Fruit fly (Drosophila melanogaster) whole organism, embryonic: Measurements from ENCODE around the gene CG42699.
A peak's percentile ranks its signal among the peaks of the same experiment; 100 is the strongest.

ENCODE experiments used
- CG10274 ChIP-seq: fragments of 200-800 bp; sonication (Bioruptor generic); optimal IDR thresholded peaks from 3 replicates; lab custom pipeline; 2017; ENCODE audit warnings: missing biosample characterization, mild to moderate bottlenecking, missing genetic modification characterization
- CG16813 ChIP-seq: fragments of 200-800 bp; sonication (Bioruptor generic); IDR thresholded peaks from 3 replicates; pipeline ENCODE4 v1.3.6; 2022; ENCODE audit warnings: missing biosample characterization, missing genetic modification characterization; ENCODE audit not compliant: partially characterized antibody
- CG17328 ChIP-seq: fragments of 200-800 bp; sonication (Bioruptor generic); IDR thresholded peaks from 2 replicates; pipeline ENCODE4 v1.3.6; 2022; ENCODE audit warnings: missing biosample characterization, missing genetic modification characterization
- CG17385 ChIP-seq: fragments of 200-800 bp; sonication (Bioruptor generic); optimal IDR thresholded peaks from 3 replicates; lab custom pipeline; 2018; ENCODE audit warnings: missing biosample characterization, mild to moderate bottlenecking, missing genetic modification characterization
- CG18619 ChIP-seq: fragments of 200-800 bp; sonication (Bioruptor generic); optimal IDR thresholded peaks from 3 replicates; lab custom pipeline; 2017; ENCODE audit warnings: missing biosample characterization, mild to moderate bottlenecking, missing genetic modification characterization
- CG30020 ChIP-seq: fragments of 200-800 bp; optimal IDR thresholded peaks from 2 replicates; lab custom pipeline; 2019; ENCODE audit warnings: missing biosample characterization, mild to moderate bottlenecking, missing genetic modification characterization, moderate library complexity
- CG30403 ChIP-seq: fragments of 200-800 bp; sonication (Bioruptor generic); optimal IDR thresholded peaks from 3 replicates; lab custom pipeline; 2016; ENCODE audit warnings: missing biosample characterization, missing genetic modification characterization
- CG33557 ChIP-seq: fragments of 200-800 bp; sonication (Bioruptor generic); optimal IDR thresholded peaks from 2 replicates; lab custom pipeline; 2019; ENCODE audit warnings: missing biosample characterization, mild to moderate bottlenecking, missing genetic modification characterization, moderate library complexity
- CG3847 ChIP-seq: fragments of 200-800 bp; sonication (Bioruptor generic); IDR thresholded peaks from 2 replicates; pipeline ENCODE4 v1.3.6; 2022; ENCODE audit warnings: missing biosample characterization, missing genetic modification characterization
- CG4820 ChIP-seq: fragments of 200-800 bp; sonication (Bioruptor generic); optimal IDR thresholded peaks from 3 replicates; lab custom pipeline; 2016; ENCODE audit warnings: missing biosample characterization, missing genetic modification characterization
- CG6175 ChIP-seq: fragments of 200-800 bp; sonication (Bioruptor generic); IDR thresholded peaks from 3 replicates; pipeline ENCODE4 v1.3.6; 2022; ENCODE audit warnings: missing biosample characterization, missing genetic modification characterization
- CG6765 ChIP-seq: fragments of 200-800 bp; sonication (Bioruptor generic); optimal IDR thresholded peaks from 3 replicates; lab custom pipeline; 2017; ENCODE audit warnings: missing biosample characterization, mild to moderate bottlenecking, missing genetic modification characterization
- CG8765 ChIP-seq: fragments of 200-800 bp; sonication (Bioruptor generic); IDR thresholded peaks from 2 replicates; pipeline ENCODE4 v1.3.6; 2022; ENCODE audit warnings: missing biosample characterization, missing genetic modification characterization
- CG9609 ChIP-seq: fragments of 200-800 bp; sonication (Bioruptor generic); optimal IDR thresholded peaks from 3 replicates; lab custom pipeline; 2016; ENCODE audit warnings: missing biosample characterization, missing genetic modification characterization
- ERR ChIP-seq: fragments of 200-800 bp; sonication (Bioruptor generic); optimal IDR thresholded peaks from 2 replicates; lab custom pipeline; 2016; ENCODE audit warnings: missing biosample characterization, missing genetic modification characterization
- Fer3 ChIP-seq: fragments of 200-800 bp; sonication (Bioruptor generic); optimal IDR thresholded peaks from 2 replicates; lab custom pipeline; 2018; ENCODE audit warnings: missing biosample characterization, mild to moderate bottlenecking, missing genetic modification characterization, moderate library complexity
- Hr51 ChIP-seq, 2 experiments: fragments of 200-800 bp; sonication (Bioruptor generic); optimal IDR thresholded peaks; 2 replicates in 1 of 2; 3 replicates in 1 of 2; lab custom pipeline; 2016 to 2018; ENCODE audit warnings: missing biosample characterization in 2 of 2, missing genetic modification characterization in 2 of 2, mild to moderate bottlenecking in 1 of 2, moderate library complexity in 1 of 2
- Max ChIP-seq: fragments of 200-800 bp; sonication (Bioruptor generic); optimal IDR thresholded peaks from 2 replicates; lab custom pipeline; 2016; ENCODE audit warnings: missing biosample characterization, mild to moderate bottlenecking, missing genetic modification characterization
- NK7.1 ChIP-seq: fragments of 200-800 bp; sonication (Bioruptor generic); optimal IDR thresholded peaks from 3 replicates; lab custom pipeline; 2016; ENCODE audit warnings: missing biosample characterization, missing genetic modification characterization
- Neu2 ChIP-seq: fragments of 200-800 bp; sonication (Bioruptor generic); optimal IDR thresholded peaks from 3 replicates; lab custom pipeline; 2016; ENCODE audit warnings: missing biosample characterization, missing genetic modification characterization, borderline replicate concordance
- Oaz ChIP-seq: fragments of 200-800 bp; sonication (Bioruptor generic); IDR thresholded peaks from 2 replicates; pipeline ENCODE4 v1.3.6; 2022; ENCODE audit warnings: missing biosample characterization, missing genetic modification characterization
- PHDP ChIP-seq: fragments of 200-800 bp; sonication (Bioruptor generic); optimal IDR thresholded peaks from 3 replicates; lab custom pipeline; 2018; ENCODE audit warnings: missing biosample characterization, mild to moderate bottlenecking, missing genetic modification characterization, moderate library complexity
- TFAM ChIP-seq: fragments of 200-800 bp; sonication (Bioruptor generic); optimal IDR thresholded peaks from 2 replicates; lab custom pipeline; 2017; ENCODE audit warnings: missing biosample characterization, missing genetic modification characterization, inconsistent platforms
- Trl ChIP-seq, 3 experiments: fragments of >200 bp in 2 of 3; fragments of 200-800 bp in 1 of 3; sonication (Bioruptor generic) in 1 of 3; optimal IDR thresholded peaks; 2 replicates in 1 of 3; 3 replicates in 2 of 3; lab custom pipeline; 2016 to 2017; ENCODE audit warnings: missing biosample characterization in 1 of 3, missing genetic modification characterization in 1 of 3
- bbx ChIP-seq: fragments of 200-800 bp; sonication (Bioruptor generic); IDR thresholded peaks from 2 replicates; pipeline ENCODE4 v1.3.6; 2022; ENCODE audit warnings: missing biosample characterization, missing genetic modification characterization; ENCODE audit not compliant: partially characterized antibody
- bcd ChIP-seq: fragments of 200-800 bp; sonication (Bioruptor generic); optimal IDR thresholded peaks from 2 replicates; lab custom pipeline; 2017; ENCODE audit warnings: missing biosample characterization, mild to moderate bottlenecking, missing genetic modification characterization
- bowl ChIP-seq: fragments of 200-800 bp; sonication (Bioruptor generic); IDR thresholded peaks from 2 replicates; pipeline ENCODE4 v1.3.6; 2022; ENCODE audit warnings: missing biosample characterization, missing genetic modification characterization
- btn ChIP-seq: fragments of 200-800 bp; sonication (Bioruptor generic); optimal IDR thresholded peaks from 2 replicates; lab custom pipeline; 2016; ENCODE audit warnings: missing biosample characterization, missing genetic modification characterization
- dati ChIP-seq: fragments of 200-800 bp; sonication (Bioruptor generic); IDR thresholded peaks from 2 replicates; pipeline ENCODE4 v1.3.6; 2022; ENCODE audit warnings: missing biosample characterization, missing genetic modification characterization
- dm ChIP-seq: fragments of 200-800 bp; sonication (Bioruptor generic); optimal IDR thresholded peaks from 3 replicates; lab custom pipeline; 2016; ENCODE audit warnings: missing biosample characterization, missing genetic modification characterization
- en ChIP-seq: fragments of 200-800 bp; sonication (Bioruptor generic); optimal IDR thresholded peaks from 2 replicates; lab custom pipeline; 2016; ENCODE audit warnings: missing biosample characterization, missing genetic modification characterization
- ewg ChIP-seq: fragments of 200-800 bp; sonication (Bioruptor generic); optimal IDR thresholded peaks from 3 replicates; lab custom pipeline; 2017; ENCODE audit warnings: mild to moderate bottlenecking, missing biosample characterization, missing genetic modification reagents, missing genetic modification characterization
- fd3F ChIP-seq: fragments of 200-800 bp; sonication (Bioruptor generic); optimal IDR thresholded peaks from 2 replicates; lab custom pipeline; 2018; ENCODE audit warnings: missing biosample characterization, mild to moderate bottlenecking, missing genetic modification characterization, moderate library complexity
- fu2 ChIP-seq: fragments of 200-800 bp; sonication (Bioruptor generic); optimal IDR thresholded peaks from 2 replicates; lab custom pipeline; 2016; ENCODE audit warnings: missing biosample characterization, missing genetic modification characterization
- gem ChIP-seq: fragments of 200-800 bp; sonication (Bioruptor generic); optimal IDR thresholded peaks from 2 replicates; lab custom pipeline; 2019; ENCODE audit warnings: missing biosample characterization, mild to moderate bottlenecking, missing genetic modification characterization, moderate library complexity
- lmd ChIP-seq: fragments of 200-800 bp; sonication (Bioruptor generic); IDR thresholded peaks from 2 replicates; pipeline ENCODE4 v1.3.6; 2022; ENCODE audit warnings: missing biosample characterization, missing genetic modification characterization
- lola ChIP-seq, 3 experiments: fragments of >200 bp in 2 of 3; fragments of 200-800 bp in 1 of 3; sonication (Bioruptor generic) in 1 of 3; optimal IDR thresholded peaks; 2 replicates each; lab custom pipeline; 2017 to 2019; ENCODE audit warnings: missing biosample characterization in 3 of 3, missing genetic modification characterization in 3 of 3, mild to moderate bottlenecking in 1 of 3, moderate library complexity in 1 of 3
- lov ChIP-seq, 2 experiments: fragments of 200-800 bp in 1 of 2; fragments of >200 bp in 1 of 2; sonication (Bioruptor generic) in 1 of 2; IDR thresholded peaks in 1 of 2; optimal IDR thresholded peaks in 1 of 2; 2 replicates in 1 of 2; 3 replicates in 1 of 2; pipeline versions ENCODE4 v1.3.6 to Lab custom; 2017 to 2022; ENCODE audit warnings: missing biosample characterization in 1 of 2, missing genetic modification characterization in 1 of 2
- sd ChIP-seq: fragments of 200-800 bp; sonication (Bioruptor generic); optimal IDR thresholded peaks from 3 replicates; lab custom pipeline; 2018; ENCODE audit warnings: missing biosample characterization, mild to moderate bottlenecking, missing genetic modification characterization, moderate library complexity
- sna ChIP-seq: fragments of 200-800 bp; sonication (Bioruptor generic); IDR thresholded peaks from 2 replicates; pipeline ENCODE4 v1.3.6; 2022; ENCODE audit warnings: missing biosample characterization, missing genetic modification characterization; ENCODE audit not compliant: partially characterized antibody
- tll ChIP-seq, 2 experiments: fragments of 200-800 bp in 1 of 2; fragments of >200 bp in 1 of 2; sonication (Bioruptor generic) in 1 of 2; optimal IDR thresholded peaks; 2 replicates each; lab custom pipeline; 2017 to 2019; ENCODE audit warnings: missing biosample characterization in 2 of 2, missing genetic modification characterization in 2 of 2, mild to moderate bottlenecking in 1 of 2, moderate library complexity in 1 of 2
- tup ChIP-seq: fragments of 200-800 bp; sonication (Bioruptor generic); optimal IDR thresholded peaks from 2 replicates; lab custom pipeline; 2016; ENCODE audit warnings: missing biosample characterization, mild to moderate bottlenecking, missing genetic modification characterization, moderate library complexity

CG42699 gene

DNA sequence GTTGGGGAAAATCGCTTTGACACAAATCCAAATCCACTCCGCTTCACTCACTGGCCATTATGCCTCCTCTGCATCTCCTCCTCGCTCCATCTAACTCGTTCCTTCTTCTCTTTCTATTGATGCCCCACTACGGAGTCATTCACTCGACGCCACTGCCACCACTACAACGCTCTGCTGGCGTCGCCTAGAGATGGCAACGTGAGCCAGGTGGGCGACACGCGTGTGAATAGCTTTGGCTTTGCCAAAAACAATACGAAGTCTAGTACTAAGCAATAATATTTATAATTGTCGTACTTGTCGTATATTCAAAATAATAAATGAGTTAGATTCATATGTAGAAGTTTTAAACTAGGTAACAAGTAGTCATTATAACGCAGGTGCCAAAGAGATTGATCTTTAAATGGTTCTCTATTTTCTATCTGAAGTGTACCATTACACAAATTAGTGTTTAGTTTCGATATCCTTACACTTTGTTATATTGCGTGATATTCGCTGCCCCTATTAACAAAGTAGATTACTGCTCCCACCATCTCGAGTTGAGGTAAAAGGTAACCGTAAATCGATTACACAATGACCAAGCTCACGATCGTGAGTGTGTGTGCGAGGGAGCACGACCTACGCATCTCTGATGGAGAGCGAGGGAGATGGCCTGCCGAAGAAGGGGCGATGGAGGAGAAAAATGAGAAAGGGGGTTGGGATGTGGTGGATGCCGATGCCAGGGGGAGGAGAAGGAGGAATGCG is 19.2 kb upstream of the CG42699 start (continued):
- TF ChIP-seq fu2 (GFP tag; lab: Kevin White, UChicago) (no peak), lmd (GFP tag; lab: Robert Waterston, UW) (no peak), Hr51 (GFP tag; optimal IDR thresholded peaks at IDR 0.05; lab: Kevin White, UChicago) (peak in 1 of 2 experiments; percentile 1), bowl (GFP tag; lab: Robert Waterston, UW) (no peak; the same call in 1 of the 2 replicates), fd3F (no peak), CG4820 (peak; percentile 4), tll (GFP tag; optimal IDR thresholded peaks at IDR 0.05; lab: Kevin White, UChicago) (no peak)

DNA sequence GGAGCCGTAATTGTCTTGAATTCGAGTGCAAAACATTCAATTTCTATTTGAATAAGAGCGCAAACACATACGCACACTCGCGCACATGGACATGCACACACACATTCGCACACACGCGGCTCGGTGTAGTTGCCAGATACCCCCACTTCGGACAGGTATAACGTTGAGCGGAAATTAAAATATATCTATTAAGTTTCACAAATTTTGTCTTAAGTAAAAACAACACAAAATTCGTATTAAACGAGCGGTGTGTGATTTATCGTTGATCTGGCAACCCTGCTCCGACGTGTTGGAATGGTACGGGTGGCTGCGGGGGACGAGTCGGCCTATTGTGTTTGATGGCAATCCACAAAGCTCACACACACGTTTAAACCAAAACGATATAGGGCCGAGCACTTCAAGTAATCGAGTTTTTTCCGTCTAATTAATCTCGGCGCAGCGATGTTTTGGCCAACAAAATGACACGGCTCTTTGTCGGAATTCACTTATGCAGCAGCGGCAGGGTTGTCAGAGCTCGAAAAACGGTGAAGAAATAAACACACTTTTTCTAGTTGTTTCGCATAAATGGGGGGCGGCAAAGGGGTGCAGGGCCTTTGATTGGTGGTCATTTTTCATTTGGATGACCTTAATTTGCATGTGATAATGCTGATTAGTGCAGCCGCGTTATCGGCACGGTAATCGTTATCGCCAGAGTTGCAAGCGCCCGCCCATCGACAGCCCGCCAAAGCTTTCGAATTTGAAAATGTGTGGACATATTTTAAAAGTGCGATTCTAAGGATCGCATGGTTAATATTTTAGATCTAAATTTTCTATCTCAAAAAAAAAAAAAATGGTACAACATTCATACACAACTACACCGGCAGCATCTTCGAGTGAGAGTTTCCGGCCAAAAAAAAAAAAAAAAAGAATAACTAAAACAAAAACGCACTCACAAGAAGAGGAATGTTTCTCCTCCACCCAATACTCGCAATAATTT is 18.2 kb upstream of the CG42699 start:
- TF ChIP-seq ERR (GFP tag; lab: Kevin White, UChicago) (no peak), dm (GFP tag; lab: Kevin White, UChicago) (peak; percentile 19), CG30020 (peak; percentile 23), CG3847 (GFP tag; lab: Robert Waterston, UW) (peak; percentile 81), CG9609 (GFP tag; lab: Kevin White, UChicago) (peak; percentile 40), CG8765 (GFP tag; lab: Robert Waterston, UW) (peak; percentile 46; the same call in 1 of the 2 replicates), CG6175 (peak; percentile 60; the same call in 1 of the 3 replicates), Trl (optimal IDR thresholded peaks at IDR 0.05; lab: Kevin White, UChicago) (no peak), Trl (GFP tag; optimal IDR thresholded peaks at IDR 0.05; lab: Kevin White, UChicago) (peak; percentile 25), CG30403 (GFP tag; lab: Kevin White, UChicago) (peak; percentile 60), CG4820 (peak; percentile 31), PHDP (tag; lab: Kevin White, UChicago) (peak; percentile 82), CG6765 (GFP tag; lab: Kevin White, UChicago) (peak; percentile 54), CG17385 (GFP tag; lab: Kevin White, UChicago) (peak; percentile 71), ewg (GFP tag; lab: Kevin White, UChicago) (peak; percentile 66), Max (peak; percentile 45), tup (GFP tag; lab: Kevin White, UChicago) (peak; percentile 57), lola (GFP tag; optimal IDR thresholded peaks at IDR 0.05; lab: Kevin White, UChicago) (peak in 1 of 3 experiments; percentile 66), lov (optimal IDR thresholded peaks at IDR 0.05; lab: Kevin White, UChicago) (no peak), lov (GFP tag; IDR thresholded peaks at IDR 0.05; lab: Robert Waterston, UW) (peak; percentile 83; the same call in 2 of the 3 replicates), dati (GFP tag; lab: Robert Waterston, UW) (0 out of 2 replicates have a peak, but pooled peaks have one; percentile 32), Neu2 (GFP tag; lab: Kevin White, UChicago) (no peak), sd (tag; lab: Kevin White, UChicago) (peak; percentile 64), CG10274 (GFP tag; lab: Kevin White, UChicago) (peak; percentile 32), sna (GFP tag; lab: Robert Waterston, UW) (no peak), gem (tag; lab: Kevin White, UChicago) (peak; percentile 83), Fer3 (tag; lab: Kevin White, UChicago) (peak; percentile 73), bbx (GFP tag; lab: Robert Waterston, UW) (no peak), en (GFP tag; lab: Kevin White, UChicago) (peak; percentile 18), CG17328 (GFP tag; lab: Robert Waterston, UW) (peak; percentile 84), CG18619 (GFP tag; lab: Kevin White, UChicago) (peak; percentile 72), TFAM (no peak), CG33557 (GFP tag; lab: Kevin White, UChicago) (peak; percentile 44), CG16813 (no peak), NK7.1 (GFP tag; lab: Kevin White, UChicago) (no peak), bcd (GFP tag; lab: Kevin White, UChicago) (peak; percentile 76), btn (no peak), Oaz (GFP tag; lab: Robert Waterston, UW) (peak; percentile 60; the same call in 1 of the 2 replicates)
